Fruit fly (Drosophila melanogaster) whole organism: ENCODE measurements around the gene Dpy-30L1.

Experiments used
- CG8478 ChIP-seq: fragments of >200 bp; optimal IDR thresholded peaks from 2 replicates; lab custom pipeline; 2018; ENCODE audit warnings: inconsistent platforms
- Dll ChIP-seq: fragments of >200 bp; optimal IDR thresholded peaks from 2 replicates; lab custom pipeline; 2017
- pan ChIP-seq: fragments of >200 bp; optimal IDR thresholded peaks from 2 replicates; lab custom pipeline; 2017
- psq ChIP-seq: fragments of >200 bp; optimal IDR thresholded peaks from 2 replicates; lab custom pipeline; 2017
- usp ChIP-seq: fragments of >200 bp; optimal IDR thresholded peaks from 2 replicates; lab custom pipeline; 2017; ENCODE audit warnings: missing biosample characterization, missing genetic modification characterization, mixed read lengths

dm6 chr2L:10709353-10709752 is 23.1 kb upstream of the Dpy-30L1 start, which contains the start of gene Lip2:
- TF ChIP-seq CG8478 (lab: Kevin White, UChicago) (no peak), psq (lab: Kevin White, UChicago) (no peak), usp (GFP tag; lab: Kevin White, UChicago) (no peak), pan (lab: Kevin White, UChicago) (no peak), Dll (lab: Kevin White, UChicago) (no peak)
